Worm (Caenorhabditis elegans): ENCODE results near the gene srj-52.

Gene srj-52

DNA sequence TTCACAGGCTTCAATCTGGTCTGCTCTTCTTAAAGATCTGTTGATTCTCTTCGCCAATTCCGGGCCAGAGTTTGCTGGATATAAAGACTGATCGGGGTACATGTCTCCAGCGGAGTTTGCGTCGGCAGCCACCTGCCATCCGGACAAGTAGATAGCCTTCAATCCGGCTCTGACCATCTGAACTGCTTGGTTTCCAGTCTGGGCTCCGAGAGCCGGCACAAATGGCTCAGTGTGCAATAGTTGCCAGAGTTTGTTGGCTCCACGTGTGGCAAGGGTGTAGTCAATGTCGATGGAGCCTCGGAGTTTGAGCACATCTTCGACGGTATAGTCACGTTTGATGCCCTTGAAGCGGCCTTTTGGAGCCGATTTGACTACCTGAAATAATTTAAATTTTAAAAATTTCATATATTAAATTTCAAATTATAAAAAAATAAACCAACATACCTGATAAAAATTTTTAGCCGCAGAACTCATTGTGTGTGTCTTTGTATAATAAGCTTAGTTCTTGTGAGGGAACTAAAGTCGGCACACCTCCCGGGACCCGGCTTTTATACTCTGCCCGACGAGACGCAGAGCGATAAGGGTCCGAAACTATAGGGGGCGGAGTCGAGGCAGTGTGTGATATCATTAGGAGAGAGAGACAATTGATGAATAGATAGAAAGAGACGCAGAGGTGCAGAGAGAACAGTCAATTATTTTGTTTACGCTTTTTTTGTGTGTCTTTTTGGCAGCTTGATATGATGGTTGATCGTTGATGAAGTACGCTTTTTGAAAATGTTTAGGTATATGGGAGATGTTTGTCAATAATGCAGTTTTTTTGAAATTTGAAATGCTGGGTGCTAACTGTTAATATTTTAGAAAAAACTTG is 31.9 kb upstream of the srj-52 start, which contains the start of the genes icl-1 and srh-2 (continued):
- TF ChIP-seq let-526 (GFP tag; IDR thresholded peaks at IDR 0.05) (0 out of 2 replicates have a peak, but pooled peaks have one; percentile 23), mes-4 (tag; optimal IDR thresholded peaks at IDR 0.05) (no peak), lin-40 (tag; optimal IDR thresholded peaks at IDR 0.05) (peak; percentile 18), tlf-1 (GFP tag; optimal IDR thresholded peaks at IDR 0.05) (peak; percentile 21), B0019.2 (GFP tag; conservative IDR thresholded peaks at IDR 0.05) (0 out of 2 replicates have a peak, but pooled peaks have one; percentile 3), lag-1 (GFP tag; IDR thresholded peaks at IDR 0.05) (0 out of 2 replicates have a peak, but pooled peaks have one; percentile 45), sptf-2 (GFP tag; optimal IDR thresholded peaks at IDR 0.05) (peak; percentile 64), C06A6.2 (GFP tag; conservative IDR thresholded peaks at IDR 0.05) (peak; percentile 23; the same call in 1 of the 2 replicates), repo-1 (tag; optimal IDR thresholded peaks at IDR 0.05) (peak; percentile 97), ZK185.1 (tag; optimal IDR thresholded peaks at IDR 0.05; ENCODE audit: poor library complexity, severe bottlenecking) (peak; percentile 27), Y95B8A.8 (GFP tag; IDR thresholded peaks at IDR 0.05) (peak; percentile 11; the same call in 1 of the 2 replicates), pbrm-1 (GFP tag; IDR thresholded peaks at IDR 0.05) (0 out of 2 replicates have a peak, but pooled peaks have one; percentile 26), F49E8.2 (tag; optimal IDR thresholded peaks at IDR 0.05; ENCODE audit: insufficient read depth) (no peak), atf-7 (tag; optimal IDR thresholded peaks at IDR 0.05) (peak; percentile 47), madf-3 (GFP tag; IDR thresholded peaks at IDR 0.05) (peak; percentile 47; the same call in 1 of the 2 replicates), lsl-1 (GFP tag; optimal IDR thresholded peaks at IDR 0.05) (no peak), zim-3 (tag; optimal IDR thresholded peaks at IDR 0.05) (peak; percentile 45), F37B4.10 (GFP tag; IDR thresholded peaks at IDR 0.05) (no peak), F52B5.7 (tag; optimal IDR thresholded peaks at IDR 0.05) (peak; percentile 83), lin-54 (GFP tag; optimal IDR thresholded peaks at IDR 0.05) (no peak), nhr-90 (tag; optimal IDR thresholded peaks at IDR 0.05) (no peak), ztf-3 (GFP tag; optimal IDR thresholded peaks at IDR 0.05) (peak; percentile 4), lin-26 (GFP tag; IDR thresholded peaks at IDR 0.05) (peak; percentile 85), hlh-26 (GFP tag; conservative IDR thresholded peaks at IDR 0.05) (0 out of 2 replicates have a peak, but pooled peaks have one; percentile 67), tbx-9 (tag; optimal IDR thresholded peaks at IDR 0.05; ENCODE audit: borderline replicate concordance) (no peak)

- TF ChIP-seq ama-1 (optimal IDR thresholded peaks at IDR 0.05), result peak; percentile 38
- no peak for TF ChIP-seq ama-1 (GFP tag; optimal IDR thresholded peaks at IDR 0.05)
- TF ChIP-seq ztf-3 (GFP tag; optimal IDR thresholded peaks at IDR 0.05), result no peak
- no peak for TF ChIP-seq cebp-2 (GFP tag; IDR thresholded peaks at IDR 0.05)
- peak; percentile 35; the same call in 1 of the 2 replicates for TF ChIP-seq Y53G8AR.9 (GFP tag; conservative IDR thresholded peaks at IDR 0.05)
- no peak for TF ChIP-seq snpc-1.1 (tag; optimal IDR thresholded peaks at IDR 0.05; ENCODE audit: insufficient read depth)
- no peak for TF ChIP-seq snpc-4 (GFP tag; optimal IDR thresholded peaks at IDR 0.05)
- TF ChIP-seq snpc-4 (tag; optimal IDR thresholded peaks at IDR 0.05), result no peak
- no peak for TF ChIP-seq fkh-3 (tag; optimal IDR thresholded peaks at IDR 0.05)
- TF ChIP-seq ztf-28 (GFP tag; IDR thresholded peaks at IDR 0.05), result 0 out of 2 replicates have a peak, but pooled peaks have one; percentile 10
- 0 out of 2 replicates have a peak, but pooled peaks have one; percentile 56 for TF ChIP-seq nhr-120 (GFP tag; IDR thresholded peaks at IDR 0.05)
- TF ChIP-seq K12H6.12 (tag; optimal IDR thresholded peaks at IDR 0.05), result peak; percentile 1
- TF ChIP-seq mes-4 (tag; optimal IDR thresholded peaks at IDR 0.05), result no peak
- no peak for TF ChIP-seq Y67H2A.10 (GFP tag; conservative IDR thresholded peaks at IDR 0.05)
- TF ChIP-seq chd-7 (tag; optimal IDR thresholded peaks at IDR 0.05), result no peak
- TF ChIP-seq F37B4.10 (GFP tag; IDR thresholded peaks at IDR 0.05), result no peak
- TF ChIP-seq ceh-91 (GFP tag; IDR thresholded peaks at IDR 0.05), result no peak
- TF ChIP-seq F57A8.1 (GFP tag; optimal IDR thresholded peaks at IDR 0.05), result no peak
- TF ChIP-seq snpc-3.4 (tag; optimal IDR thresholded peaks at IDR 0.05), result no peak
- no peak for TF ChIP-seq lin-26 (GFP tag; IDR thresholded peaks at IDR 0.05)
- no peak for TF ChIP-seq pha-4 (tag; optimal IDR thresholded peaks at IDR 0.05)
- peak; percentile 7; the same call in 1 of the 2 replicates for TF ChIP-seq B0336.3 (GFP tag; IDR thresholded peaks at IDR 0.05)
- no peak for TF ChIP-seq him-1 (tag; optimal IDR thresholded peaks at IDR 0.05)
These were observed 31.0 kb upstream of the srj-52 start for ce11 chrV:726573-727483.

All from whole organism, young adult.